Worm (Caenorhabditis elegans): ENCODE measurements around the gene ZK688.11.

ce11 chrIII:7837567-7837966 is 47.2 kb downstream of the ZK688.11 start:
- TF ChIP-seq lim-6 (tag; optimal IDR thresholded peaks at IDR 0.05) (no peak), unc-42 (tag; optimal IDR thresholded peaks at IDR 0.05) (no peak), elt-2 (tag; optimal IDR thresholded peaks at IDR 0.05) (no peak), ceh-45 (GFP tag; IDR thresholded peaks at IDR 0.05) (no peak), unc-86 (tag; optimal IDR thresholded peaks at IDR 0.05) (no peak), tbx-2 (tag; optimal IDR thresholded peaks at IDR 0.05) (no peak), ama-1 (optimal IDR thresholded peaks at IDR 0.05) (no peak), fkh-10 (GFP tag; optimal IDR thresholded peaks at IDR 0.05) (no peak), ceh-30 (tag; optimal IDR thresholded peaks at IDR 0.05) (no peak), fax-1 (tag; optimal IDR thresholded peaks at IDR 0.05) (no peak), pax-1 (tag; optimal IDR thresholded peaks at IDR 0.05) (no peak), F13H6.1 (tag; optimal IDR thresholded peaks at IDR 0.05) (no peak), nhr-232 (tag; optimal IDR thresholded peaks at IDR 0.05) (no peak)
